Worm (Caenorhabditis elegans) whole organism, young adult: ENCODE measurements around the gene pho-9.

Source experiments
- F22D6.2 ChIP-seq: sonication (generic microtip); optimal IDR thresholded peaks from 2 replicates; lab custom pipeline; 2016; ENCODE audit warnings: mild to moderate bottlenecking, missing genetic modification characterization, missing compliant biosample characterization
- F57A8.1 ChIP-seq: fragments of 200-800 bp; sonication (Bioruptor generic); optimal IDR thresholded peaks from 2 replicates; lab custom pipeline; 2018; ENCODE audit warnings: mild to moderate bottlenecking, missing genetic modification characterization, moderate library complexity, missing compliant biosample characterization
- ama-1 ChIP-seq, 3 experiments: fragments of 150-350 bp in 1 of 3; sonication (generic microtip) in 2 of 3; optimal IDR thresholded peaks; 2 replicates each; lab custom pipeline; 2014 to 2018; ENCODE audit warnings: missing biosample characterization in 2 of 3, missing genetic modification characterization in 2 of 3, missing genetic modification reagents in 2 of 3
- cebp-1 ChIP-seq, 2 experiments: fragments of 200-800 bp in 1 of 2; sonication (Bioruptor generic) in 1 of 2; sonication (generic microtip) in 1 of 2; IDR thresholded peaks in 1 of 2; optimal IDR thresholded peaks in 1 of 2; 2 replicates each; pipeline versions ENCODE4 v1.3.6 to Lab custom; 2017 to 2022; ENCODE audit warnings: missing compliant biosample characterization in 2 of 2, missing genetic modification characterization in 2 of 2, mild to moderate bottlenecking in 1 of 2, missing genetic modification reagents in 1 of 2, moderate library complexity in 1 of 2
- dpl-1 ChIP-seq: fragments of 150-350 bp; optimal IDR thresholded peaks from 2 replicates; lab custom pipeline; 2014; ENCODE audit warnings: missing biosample characterization, missing genetic modification reagents, missing genetic modification characterization
- snpc-4 ChIP-seq, 5 experiments: fragments of 150-350 bp in 1 of 5; sonication (generic microtip) in 4 of 5; optimal IDR thresholded peaks; 2 replicates each; lab custom pipeline; 2014 to 2018; ENCODE audit warnings: missing genetic modification characterization in 5 of 5, missing biosample characterization in 3 of 5, antibody characterized with exemption in 2 of 5, mild to moderate bottlenecking in 2 of 5, missing compliant biosample characterization in 2 of 5, missing genotype in 2 of 5, moderate library complexity in 2 of 5, missing genetic modification reagents in 1 of 5
- somi-1 ChIP-seq: fragments of 200-800 bp; sonication (Bioruptor generic); optimal IDR thresholded peaks from 2 replicates; lab custom pipeline; 2018; ENCODE audit warnings: mild to moderate bottlenecking, missing genetic modification characterization, missing compliant biosample characterization

DNA sequence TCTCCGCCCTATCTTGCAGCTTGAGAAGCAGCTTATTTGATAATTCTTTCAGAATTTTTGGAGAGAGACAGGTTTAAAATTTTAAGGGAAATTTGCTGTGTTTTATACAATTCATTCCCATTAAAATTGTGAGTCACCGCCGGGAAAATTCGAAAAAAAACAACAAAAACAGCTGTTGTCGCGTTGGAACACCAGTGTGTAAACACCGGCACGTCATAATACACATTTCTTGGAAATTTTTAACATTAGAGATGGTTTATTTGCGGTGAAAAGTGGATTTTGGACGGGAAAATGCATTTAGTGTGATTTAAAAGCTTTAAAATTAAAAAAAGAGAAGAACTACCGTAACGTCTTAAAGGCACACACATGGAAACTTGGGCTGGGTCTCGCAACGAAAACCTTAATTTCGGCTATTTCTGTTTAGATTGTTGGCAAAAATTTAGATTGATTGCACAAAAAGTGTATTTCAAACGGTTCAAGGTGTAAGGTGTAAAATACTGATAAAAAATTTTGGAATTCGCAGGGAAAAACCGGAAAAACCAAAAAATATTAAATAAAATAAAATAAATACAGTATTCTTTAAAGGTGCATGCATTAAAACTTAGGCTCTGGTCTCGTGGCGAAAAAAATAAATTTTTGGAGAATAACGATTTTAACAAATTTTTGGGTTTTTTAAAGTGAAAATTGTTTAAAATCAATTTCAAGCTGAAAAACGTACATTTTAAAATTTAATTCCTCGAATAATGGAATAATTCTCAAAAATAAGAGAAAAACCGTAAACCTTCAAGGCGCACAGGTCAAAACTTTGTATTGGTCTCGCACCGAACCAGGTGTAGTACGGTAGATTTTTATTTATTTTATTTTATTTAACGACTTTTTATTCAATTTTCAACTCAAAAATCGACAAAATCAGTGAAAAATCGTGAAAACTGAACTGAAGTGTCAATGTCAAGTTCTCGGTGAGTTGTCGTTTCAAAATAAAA lies 35.1 kb downstream of the pho-9 start, which contains the start of gene cosa-1:
- no peak for TF ChIP-seq dpl-1 (GFP tag; lab: Kevin White, UChicago)
- TF ChIP-seq cebp-1 (GFP tag; IDR thresholded peaks at IDR 0.05; lab: Robert Waterston, UW), result no peak
- no peak for TF ChIP-seq cebp-1 (tag; optimal IDR thresholded peaks at IDR 0.05; lab: Kevin White, UChicago)
- TF ChIP-seq F22D6.2 (tag; lab: Kevin White, UChicago), result no peak
- TF ChIP-seq snpc-4 (GFP tag; optimal IDR thresholded peaks at IDR 0.05; lab: Kevin White, UChicago), result no peak
- peak in 1 of 4 experiments; percentile 39 for TF ChIP-seq snpc-4 (tag; optimal IDR thresholded peaks at IDR 0.05; lab: Kevin White, UChicago)
- no peak for TF ChIP-seq somi-1 (GFP tag; lab: Kevin White, UChicago)
- no peak for TF ChIP-seq ama-1 (optimal IDR thresholded peaks at IDR 0.05; lab: Kevin White, UChicago)
- TF ChIP-seq ama-1 (GFP tag; optimal IDR thresholded peaks at IDR 0.05; lab: Kevin White, UChicago), result no peak
- TF ChIP-seq F57A8.1, result no peak
